Fruit fly (Drosophila melanogaster) whole organism, embryonic: ENCODE data around the gene vers.
A peak's percentile ranks its signal among the peaks of the same experiment; 100 is the strongest.

Source experiments
- BEAF-32 ChIP-seq: fragments of 200-800 bp; sonication (Bioruptor generic); optimal IDR thresholded peaks from 3 replicates; lab custom pipeline; 2017; ENCODE audit warnings: missing biosample characterization, missing genetic modification characterization, mild to moderate bottlenecking, moderate library complexity, missing genetic modification reagents
- Bdp1 ChIP-seq: fragments of 200-800 bp; sonication (Bioruptor generic); optimal IDR thresholded peaks from 3 replicates; lab custom pipeline; 2016; ENCODE audit warnings: missing biosample characterization, missing genetic modification characterization
- C15 ChIP-seq: fragments of 200-800 bp; sonication (Bioruptor generic); IDR thresholded peaks from 3 replicates; pipeline ENCODE4 v1.3.6; 2022; ENCODE audit warnings: missing biosample characterization, missing genetic modification characterization
- CG1024 ChIP-seq: fragments of 200-800 bp; sonication (Bioruptor generic); IDR thresholded peaks from 2 replicates; pipeline ENCODE4 v1.3.6; 2022; ENCODE audit warnings: missing biosample characterization, missing genetic modification characterization
- CG10543 ChIP-seq: fragments of 200-800 bp; sonication (Bioruptor generic); optimal IDR thresholded peaks from 3 replicates; lab custom pipeline; 2017; ENCODE audit warnings: missing biosample characterization, mild to moderate bottlenecking, missing genetic modification characterization, moderate library complexity
- CG13775 ChIP-seq: fragments of 200-800 bp; sonication (Bioruptor generic); optimal IDR thresholded peaks from 3 replicates; lab custom pipeline; 2017; ENCODE audit warnings: missing biosample characterization, mild to moderate bottlenecking, missing genetic modification characterization
- CG14965 ChIP-seq: fragments of 200-800 bp; sonication (Bioruptor generic); optimal IDR thresholded peaks from 2 replicates; lab custom pipeline; 2016; ENCODE audit warnings: missing biosample characterization, missing genetic modification characterization, borderline replicate concordance
- CG15269 ChIP-seq: fragments of 200-800 bp; sonication (Bioruptor generic); optimal IDR thresholded peaks from 2 replicates; lab custom pipeline; 2018; ENCODE audit warnings: missing biosample characterization, mild to moderate bottlenecking, missing genetic modification characterization, moderate library complexity
- CG1602 ChIP-seq: fragments of 200-800 bp; sonication (Bioruptor generic); optimal IDR thresholded peaks from 3 replicates; lab custom pipeline; 2016; ENCODE audit warnings: missing biosample characterization, missing genetic modification characterization
- CG1603 ChIP-seq: fragments of 200-800 bp; sonication (Bioruptor generic); optimal IDR thresholded peaks from 2 replicates; lab custom pipeline; 2019; ENCODE audit warnings: missing biosample characterization, mild to moderate bottlenecking, missing genetic modification characterization, moderate library complexity
- CG32772 ChIP-seq: fragments of 200-800 bp; sonication (Bioruptor generic); IDR thresholded peaks from 2 replicates; pipeline ENCODE4 v1.3.6; 2022; ENCODE audit warnings: missing biosample characterization, missing genetic modification characterization
- CG3995 ChIP-seq: fragments of 200-800 bp; sonication (Bioruptor generic); optimal IDR thresholded peaks from 3 replicates; lab custom pipeline; 2016; ENCODE audit warnings: missing biosample characterization, missing genetic modification characterization
- CG6175 ChIP-seq: fragments of 200-800 bp; sonication (Bioruptor generic); IDR thresholded peaks from 3 replicates; pipeline ENCODE4 v1.3.6; 2022; ENCODE audit warnings: missing biosample characterization, missing genetic modification characterization
- CG7357 ChIP-seq: fragments of 200-800 bp; sonication (Bioruptor generic); IDR thresholded peaks from 3 replicates; pipeline ENCODE4 v1.3.6; 2022; ENCODE audit warnings: missing biosample characterization, missing genetic modification characterization
- CG7745 ChIP-seq: fragments of 200-800 bp; sonication (Bioruptor generic); optimal IDR thresholded peaks from 2 replicates; lab custom pipeline; 2018; ENCODE audit warnings: missing biosample characterization, mild to moderate bottlenecking, missing genetic modification characterization, moderate library complexity
- CG7987 ChIP-seq: fragments of 200-800 bp; sonication (Bioruptor generic); optimal IDR thresholded peaks from 2 replicates; lab custom pipeline; 2018; ENCODE audit warnings: missing biosample characterization, mild to moderate bottlenecking, missing genetic modification characterization, moderate library complexity
- CG8290 ChIP-seq, 3 experiments: fragments of 200-800 bp; sonication (Bioruptor generic); optimal IDR thresholded peaks; 2 replicates each; lab custom pipeline; 2016 to 2019; ENCODE audit warnings: missing biosample characterization in 3 of 3, missing genetic modification characterization in 3 of 3, mild to moderate bottlenecking in 2 of 3, moderate library complexity in 1 of 3
- CG8388 ChIP-seq: fragments of 200-800 bp; sonication (Bioruptor generic); optimal IDR thresholded peaks from 2 replicates; lab custom pipeline; 2019; ENCODE audit warnings: missing biosample characterization, mild to moderate bottlenecking, missing genetic modification characterization, moderate library complexity
- CG9609 ChIP-seq: fragments of 200-800 bp; sonication (Bioruptor generic); optimal IDR thresholded peaks from 3 replicates; lab custom pipeline; 2016; ENCODE audit warnings: missing biosample characterization, missing genetic modification characterization
- CkIIα-i1 ChIP-seq: fragments of 200-800 bp; sonication (Bioruptor generic); IDR thresholded peaks from 2 replicates; pipeline ENCODE4 v1.3.6; 2022; ENCODE audit warnings: missing biosample characterization, missing genetic modification characterization
- Deaf1 ChIP-seq: fragments of 200-800 bp; optimal IDR thresholded peaks from 3 replicates; lab custom pipeline; 2019; ENCODE audit warnings: missing biosample characterization, mild to moderate bottlenecking, missing genetic modification characterization, moderate library complexity
- E2f2 ChIP-seq: fragments of 200-800 bp; sonication (Bioruptor generic); IDR thresholded peaks from 2 replicates; pipeline ENCODE4 v1.3.6; 2022; ENCODE audit warnings: missing biosample characterization, missing genetic modification characterization
- Ets97D ChIP-seq: fragments of 200-800 bp; sonication (Bioruptor generic); optimal IDR thresholded peaks from 3 replicates; lab custom pipeline; 2016; ENCODE audit warnings: missing biosample characterization, missing genetic modification characterization
- Gug ChIP-seq: fragments of 200-800 bp; sonication (Bioruptor generic); IDR thresholded peaks from 4 replicates; pipeline ENCODE4 v1.3.6; 2022; ENCODE audit warnings: missing biosample characterization, missing genetic modification characterization
- HmgZ ChIP-seq: fragments of 200-800 bp; sonication (Bioruptor generic); optimal IDR thresholded peaks from 2 replicates; lab custom pipeline; 2018; ENCODE audit warnings: missing biosample characterization, mild to moderate bottlenecking, missing genetic modification characterization
- NC2β ChIP-seq: fragments of 200-800 bp; sonication (Bioruptor generic); optimal IDR thresholded peaks from 2 replicates; lab custom pipeline; 2016; ENCODE audit warnings: missing biosample characterization, missing genetic modification characterization
- Scr ChIP-seq: fragments of 200-800 bp; sonication (Bioruptor generic); IDR thresholded peaks from 2 replicates; pipeline ENCODE4 v1.3.6; 2022; ENCODE audit warnings: missing biosample characterization, missing genetic modification characterization; ENCODE audit not compliant: partially characterized antibody
- Spps ChIP-seq: fragments of 200-800 bp; sonication (Bioruptor generic); optimal IDR thresholded peaks from 2 replicates; lab custom pipeline; 2018; ENCODE audit warnings: missing biosample characterization, mild to moderate bottlenecking, missing genetic modification characterization
- Sry-δ ChIP-seq: fragments of 200-800 bp; sonication (Bioruptor generic); optimal IDR thresholded peaks from 2 replicates; lab custom pipeline; 2016; ENCODE audit warnings: missing biosample characterization, missing genetic modification characterization
- Usf ChIP-seq: fragments of 200-800 bp; sonication (Bioruptor generic); optimal IDR thresholded peaks from 2 replicates; lab custom pipeline; 2017; ENCODE audit warnings: missing genotype, missing biosample characterization, missing genetic modification characterization
- Xrp1 ChIP-seq: fragments of 200-800 bp; sonication (Bioruptor generic); IDR thresholded peaks from 2 replicates; pipeline ENCODE4 v1.3.6; 2022; ENCODE audit warnings: missing biosample characterization, missing genetic modification characterization
- cato ChIP-seq: fragments of 200-800 bp; sonication (Bioruptor generic); optimal IDR thresholded peaks from 2 replicates; lab custom pipeline; 2016; ENCODE audit warnings: missing biosample characterization, missing genetic modification characterization, borderline replicate concordance
- chif ChIP-seq, 2 experiments: fragments of 200-800 bp; sonication (Bioruptor generic); optimal IDR thresholded peaks; 3 replicates each; lab custom pipeline; 2016; ENCODE audit warnings: missing biosample characterization in 2 of 2, missing genetic modification characterization in 2 of 2
- dan ChIP-seq: fragments of 200-800 bp; sonication (Bioruptor generic); IDR thresholded peaks from 2 replicates; pipeline ENCODE4 v1.3.6; 2022; ENCODE audit warnings: missing biosample characterization, missing genetic modification characterization
- dpn ChIP-seq, 2 experiments: fragments of 200-800 bp; sonication (Bioruptor generic); optimal IDR thresholded peaks; 3 replicates each; lab custom pipeline; 2016; ENCODE audit warnings: missing biosample characterization in 2 of 2, missing genetic modification characterization in 2 of 2
- eve ChIP-seq, 2 experiments: fragments of >200 bp; optimal IDR thresholded peaks; 2 replicates each; lab custom pipeline; 2017; ENCODE audit warnings: missing biosample characterization in 2 of 2, missing genetic modification characterization in 2 of 2
- gfzf ChIP-seq: fragments of 200-800 bp; sonication (Bioruptor generic); optimal IDR thresholded peaks from 2 replicates; lab custom pipeline; 2016; ENCODE audit warnings: missing biosample characterization, mild to moderate bottlenecking, missing genetic modification characterization, moderate library complexity
- hb ChIP-seq: fragments of 200-800 bp; sonication (Bioruptor generic); IDR thresholded peaks from 3 replicates; pipeline ENCODE4 v1.3.6; 2022; ENCODE audit warnings: missing biosample characterization, missing genetic modification characterization; ENCODE audit not compliant: partially characterized antibody
- mirr ChIP-seq: fragments of 200-800 bp; sonication (Bioruptor generic); optimal IDR thresholded peaks from 3 replicates; lab custom pipeline; 2018; ENCODE audit warnings: missing biosample characterization, mild to moderate bottlenecking, missing genetic modification characterization
- nerfin-1 ChIP-seq: fragments of 200-800 bp; sonication (Bioruptor generic); optimal IDR thresholded peaks from 3 replicates; lab custom pipeline; 2019; ENCODE audit warnings: missing biosample characterization, mild to moderate bottlenecking, missing genetic modification characterization, moderate library complexity
- oc ChIP-seq: fragments of 200-800 bp; sonication (Bioruptor generic); optimal IDR thresholded peaks from 2 replicates; lab custom pipeline; 2018; ENCODE audit warnings: missing biosample characterization, mild to moderate bottlenecking, missing genetic modification characterization, moderate library complexity
- org-1 ChIP-seq: fragments of 200-800 bp; sonication (Bioruptor generic); optimal IDR thresholded peaks from 2 replicates; lab custom pipeline; 2017; ENCODE audit warnings: missing biosample characterization, missing genetic modification characterization
- pfk ChIP-seq: fragments of 200-800 bp; sonication (Bioruptor generic); optimal IDR thresholded peaks from 2 replicates; lab custom pipeline; 2018; ENCODE audit warnings: missing biosample characterization, mild to moderate bottlenecking, missing genetic modification characterization, moderate library complexity
- phol ChIP-seq: fragments of 200-800 bp; sonication (Bioruptor generic); optimal IDR thresholded peaks from 3 replicates; lab custom pipeline; 2018; ENCODE audit warnings: missing biosample characterization, mild to moderate bottlenecking, missing genetic modification characterization, moderate library complexity
- pum ChIP-seq: fragments of 200-800 bp; sonication (Bioruptor generic); optimal IDR thresholded peaks from 2 replicates; lab custom pipeline; 2016; ENCODE audit warnings: missing biosample characterization, missing genetic modification characterization
- sens ChIP-seq: fragments of 200-800 bp; sonication (Bioruptor generic); peaks from one replicate; lab custom pipeline; 2016; ENCODE audit warnings: missing biosample characterization, missing genetic modification characterization
- slp2 ChIP-seq: fragments of 200-800 bp; sonication (Bioruptor generic); optimal IDR thresholded peaks from 2 replicates; lab custom pipeline; 2016; ENCODE audit warnings: missing biosample characterization, missing genetic modification characterization
- tio ChIP-seq: fragments of 200-800 bp; sonication (Bioruptor generic); optimal IDR thresholded peaks from 2 replicates; lab custom pipeline; 2017; ENCODE audit warnings: missing biosample characterization, missing genetic modification characterization, inconsistent platforms
- unpg ChIP-seq: fragments of 200-800 bp; sonication (Bioruptor generic); optimal IDR thresholded peaks from 3 replicates; lab custom pipeline; 2018; ENCODE audit warnings: missing biosample characterization, mild to moderate bottlenecking, missing genetic modification characterization, moderate library complexity
- yki ChIP-seq: fragments of >200 bp; optimal IDR thresholded peaks from 3 replicates; lab custom pipeline; 2018
- zfh2 ChIP-seq: fragments of 200-800 bp; sonication (Bioruptor generic); optimal IDR thresholded peaks from 2 replicates; lab custom pipeline; 2016; ENCODE audit warnings: missing biosample characterization, missing genetic modification characterization

Gene vers

DNA sequence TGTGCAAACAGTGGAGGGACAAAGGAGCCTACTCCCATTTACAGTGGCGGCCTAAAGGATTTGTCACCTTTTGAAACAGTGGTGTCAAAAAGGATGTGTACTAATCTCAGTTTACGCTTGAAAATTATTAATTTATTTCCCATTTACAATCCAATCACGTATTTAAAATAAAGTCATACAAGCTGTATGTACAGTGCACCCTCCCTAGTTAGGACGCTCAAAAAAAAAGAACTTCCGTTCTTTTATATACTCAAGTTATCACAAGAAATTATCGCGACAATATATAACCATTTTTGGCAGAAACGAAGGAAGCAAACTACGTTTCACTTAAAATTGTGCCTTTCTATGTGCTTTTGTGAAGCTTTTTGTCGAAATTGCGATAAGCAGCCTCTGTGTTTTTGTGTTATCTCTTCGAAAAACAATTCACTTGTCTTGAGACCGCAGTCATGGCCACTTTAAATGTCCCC, 23.4 kb downstream of the vers start (continued):
- TF ChIP-seq dpn (GFP tag; optimal IDR thresholded peaks at IDR 0.05; lab: Kevin White, UChicago) = peak in 1 of 2 experiments; percentile 56
- no peak for TF ChIP-seq CG6175 (GFP tag; lab: Robert Waterston, UW)
- TF ChIP-seq CG1603 (tag; lab: Kevin White, UChicago) = no peak
- TF ChIP-seq zfh2 = peak; percentile 54
- TF ChIP-seq BEAF-32 (GFP tag; lab: Kevin White, UChicago) = no peak
- no peak for TF ChIP-seq Scr (GFP tag; lab: Robert Waterston, UW)
- TF ChIP-seq nerfin-1 = peak; percentile 38
- peak; percentile 34 for TF ChIP-seq CG13775 (GFP tag; lab: Kevin White, UChicago)
- TF ChIP-seq HmgZ = peak; percentile 42
- TF ChIP-seq CG15269 (tag; lab: Kevin White, UChicago) = peak; percentile 66
- TF ChIP-seq CG10543 (GFP tag; lab: Kevin White, UChicago) = peak; percentile 49
- TF ChIP-seq E2f2 = no peak
- TF ChIP-seq yki (lab: Kevin White, UChicago) = no peak
- no peak for TF ChIP-seq NC2β
- no peak for TF ChIP-seq oc
- TF ChIP-seq Usf (GFP tag; lab: Kevin White, UChicago) = no peak
- no peak for TF ChIP-seq Ets97D (GFP tag; lab: Kevin White, UChicago)
- TF ChIP-seq sens (GFP tag; lab: Kevin White, UChicago) = peak; percentile 78
- no peak for TF ChIP-seq C15 (GFP tag; lab: Robert Waterston, UW)
- TF ChIP-seq dan (GFP tag; lab: Robert Waterston, UW) = no peak
- no peak for TF ChIP-seq CG7745 (tag; lab: Kevin White, UChicago)
- peak; percentile 96 for TF ChIP-seq CG8388
- no peak; the same call in 3 of the 4 replicates for TF ChIP-seq Gug
- TF ChIP-seq CG9609 (GFP tag; lab: Kevin White, UChicago) = peak; percentile 27
- no peak for TF ChIP-seq eve (GFP tag; optimal IDR thresholded peaks at IDR 0.05; lab: Kevin White, UChicago)
- TF ChIP-seq cato (GFP tag; lab: Kevin White, UChicago) = no peak
- TF ChIP-seq CG7357 (GFP tag; lab: Robert Waterston, UW) = no peak
- TF ChIP-seq gfzf = no peak
- peak; percentile 52 for TF ChIP-seq phol (tag; lab: Kevin White, UChicago)
- TF ChIP-seq CG7987 (GFP tag; lab: Kevin White, UChicago) = no peak
- TF ChIP-seq pfk = no peak
- no peak for TF ChIP-seq CkIIα-i1 (GFP tag; lab: Robert Waterston, UW)
- TF ChIP-seq CG32772 (GFP tag; lab: Robert Waterston, UW) = no peak
- TF ChIP-seq mirr (GFP tag; lab: Kevin White, UChicago) = peak; percentile 0
- no peak for TF ChIP-seq CG14965 (GFP tag; lab: Kevin White, UChicago)
- TF ChIP-seq tio = peak; percentile 57
- TF ChIP-seq slp2 = no peak
- TF ChIP-seq CG1602 (GFP tag; lab: Kevin White, UChicago) = peak; percentile 7
- TF ChIP-seq hb = no peak
- peak; percentile 49 for TF ChIP-seq pum (GFP tag; lab: Kevin White, UChicago)
- no peak for TF ChIP-seq chif (GFP tag; optimal IDR thresholded peaks at IDR 0.05; lab: Kevin White, UChicago)
- no peak; the same call in 1 of the 2 replicates for TF ChIP-seq Xrp1 (GFP tag; lab: Robert Waterston, UW)
- TF ChIP-seq Sry-δ (GFP tag; lab: Kevin White, UChicago) = no peak
- TF ChIP-seq CG8290 (GFP tag; optimal IDR thresholded peaks at IDR 0.05; lab: Kevin White, UChicago) = no peak
- no peak for TF ChIP-seq CG8290 (tag; optimal IDR thresholded peaks at IDR 0.05; lab: Kevin White, UChicago)
- peak; percentile 51 for TF ChIP-seq unpg (GFP tag; lab: Kevin White, UChicago)
- peak; percentile 53 for TF ChIP-seq org-1
- no peak for TF ChIP-seq Spps (tag; lab: Kevin White, UChicago)
- no peak for TF ChIP-seq CG1024 (GFP tag; lab: Robert Waterston, UW)
- no peak for TF ChIP-seq Deaf1 (tag; lab: Kevin White, UChicago)
- peak; percentile 22 for TF ChIP-seq CG3995
- TF ChIP-seq Bdp1 (GFP tag; lab: Kevin White, UChicago) = no peak
